Worm (Caenorhabditis elegans) whole organism, L1 larva: ENCODE data around the gene unc-71.

Experiments
- F16B12.6 ChIP-seq: fragments of 150-350 bp; optimal IDR thresholded peaks from 2 replicates; lab custom pipeline; 2014; ENCODE audit warnings: missing biosample characterization, missing genetic modification characterization
- aly-2 ChIP-seq: fragments of 150-350 bp; optimal IDR thresholded peaks from 2 replicates; lab custom pipeline; 2014; ENCODE audit warnings: missing biosample characterization, missing genetic modification characterization
- ama-1 ChIP-seq: fragments of 150-350 bp; optimal IDR thresholded peaks from 2 replicates; lab custom pipeline; 2014
- blmp-1 ChIP-seq: fragments of 150-350 bp; optimal IDR thresholded peaks from 2 replicates; lab custom pipeline; 2014; ENCODE audit warnings: missing biosample characterization, missing genetic modification characterization
- ceh-8 ChIP-seq: fragments of 200-800 bp; sonication (Bioruptor generic); optimal IDR thresholded peaks from 2 replicates; lab custom pipeline; 2018; ENCODE audit warnings: mild to moderate bottlenecking, missing genetic modification characterization, moderate library complexity, missing compliant biosample characterization
- ceh-82 ChIP-seq, 3 experiments: fragments of 150-350 bp in 1 of 3; sonication (generic microtip) in 2 of 3; optimal IDR thresholded peaks; 2 replicates each; lab custom pipeline; 2014 to 2017; ENCODE audit warnings: missing biosample characterization in 3 of 3, missing genetic modification characterization in 3 of 3
- ceh-88 ChIP-seq: fragments of 200-800 bp; sonication (Bioruptor generic); IDR thresholded peaks from 2 replicates; pipeline ENCODE4 v1.3.6; 2022; ENCODE audit warnings: missing genetic modification characterization, missing compliant biosample characterization
- ces-1 ChIP-seq: fragments of 150-350 bp; optimal IDR thresholded peaks from 2 replicates; lab custom pipeline; 2014; ENCODE audit warnings: missing biosample characterization, missing genetic modification reagents, missing genetic modification characterization
- efl-1 ChIP-seq, 4 experiments: fragments of 150-350 bp; optimal IDR thresholded peaks in 3 of 4; peaks in 1 of 4; 1 replicate in 1 of 4; 2 replicates in 3 of 4; lab custom pipeline; 2014; ENCODE audit warnings: missing biosample characterization in 2 of 4, missing genetic modification characterization in 2 of 4, missing genetic modification reagents in 2 of 4
- efl-3 ChIP-seq: fragments of 200-800 bp; sonication (Bioruptor generic); optimal IDR thresholded peaks from 2 replicates; lab custom pipeline; 2018; ENCODE audit warnings: mild to moderate bottlenecking, missing genetic modification characterization, missing compliant biosample characterization
- ets-5 ChIP-seq: fragments of 200-800 bp; sonication (Bioruptor generic); IDR thresholded peaks from 2 replicates; pipeline ENCODE4 v1.3.6; 2022; ENCODE audit warnings: missing genetic modification characterization, missing compliant biosample characterization
- fkh-10 ChIP-seq: sonication (generic microtip); optimal IDR thresholded peaks from 2 replicates; lab custom pipeline; 2017; ENCODE audit warnings: missing biosample characterization, missing genetic modification reagents, missing genetic modification characterization
- fkh-4 ChIP-seq: sonication (generic microtip); optimal IDR thresholded peaks from 2 replicates; lab custom pipeline; 2016; ENCODE audit warnings: missing compliant biosample characterization, missing genetic modification characterization, borderline replicate concordance
- fos-1 ChIP-seq: fragments of 150-350 bp; optimal IDR thresholded peaks from 2 replicates; lab custom pipeline; 2014; ENCODE audit warnings: missing biosample characterization, missing genetic modification characterization
- grh-1 ChIP-seq: fragments of 200-800 bp; sonication (Bioruptor generic); IDR thresholded peaks from 2 replicates; pipeline ENCODE4 v1.3.6; 2022; ENCODE audit warnings: missing genetic modification reagents, missing genetic modification characterization, missing compliant biosample characterization
- hlh-17 ChIP-seq: fragments of 200-800 bp; sonication (Bioruptor generic); optimal IDR thresholded peaks from 2 replicates; lab custom pipeline; 2018; ENCODE audit warnings: missing genetic modification characterization, mild to moderate bottlenecking, missing compliant biosample characterization, moderate library complexity, borderline replicate concordance
- hlh-4 ChIP-seq: sonication (generic microtip); optimal IDR thresholded peaks from 2 replicates; lab custom pipeline; 2016; ENCODE audit warnings: mild to moderate bottlenecking, missing genetic modification characterization, missing compliant biosample characterization
- irx-1 ChIP-seq: sonication (generic microtip); optimal IDR thresholded peaks from 2 replicates; lab custom pipeline; 2016; ENCODE audit warnings: missing genetic modification characterization, missing compliant biosample characterization
- isw-1 ChIP-seq: fragments of 200-800 bp; sonication (Bioruptor generic); IDR thresholded peaks from 2 replicates; pipeline ENCODE4 v1.3.6; 2022; ENCODE audit warnings: missing genetic modification characterization, missing compliant biosample characterization
- lin-14 ChIP-seq: fragments of 200-800 bp; sonication (Bioruptor generic); optimal IDR thresholded peaks from 2 replicates; lab custom pipeline; 2018; ENCODE audit warnings: mild to moderate bottlenecking, missing genetic modification characterization, moderate library complexity, missing compliant biosample characterization
- lin-35 ChIP-seq, 2 experiments: fragments of 150-350 bp; optimal IDR thresholded peaks; 2 replicates each; lab custom pipeline; 2014; ENCODE audit warnings: missing biosample characterization in 2 of 2, missing genetic modification characterization in 2 of 2, missing genetic modification reagents in 2 of 2
- lin-39 ChIP-seq: fragments of 150-350 bp; optimal IDR thresholded peaks from 2 replicates; lab custom pipeline; 2014; ENCODE audit warnings: missing biosample characterization, missing genetic modification reagents, missing genetic modification characterization
- lir-3 ChIP-seq: sonication (generic microtip); optimal IDR thresholded peaks from 2 replicates; lab custom pipeline; 2016; ENCODE audit warnings: mild to moderate bottlenecking, missing genetic modification characterization, moderate library complexity, missing compliant biosample characterization; ENCODE audit not compliant: poor library complexity
- lsy-2 ChIP-seq, 2 experiments: fragments of 150-350 bp; optimal IDR thresholded peaks; 2 replicates each; lab custom pipeline; 2014; ENCODE audit warnings: missing biosample characterization in 2 of 2, missing genetic modification characterization in 2 of 2
- mdl-1 ChIP-seq, 2 experiments: fragments of 150-350 bp; optimal IDR thresholded peaks; 2 replicates each; lab custom pipeline; 2014 to 2017; ENCODE audit warnings: missing biosample characterization in 2 of 2, missing genetic modification characterization in 2 of 2, inconsistent platforms in 1 of 2
- nhr-11 ChIP-seq: fragments of 150-350 bp; optimal IDR thresholded peaks from 2 replicates; lab custom pipeline; 2014; ENCODE audit warnings: missing biosample characterization, missing genetic modification characterization
- nhr-12 ChIP-seq: sonication (generic microtip); optimal IDR thresholded peaks from 2 replicates; lab custom pipeline; 2017; ENCODE audit warnings: missing biosample characterization, missing genetic modification characterization
- nhr-19 ChIP-seq: fragments of 200-800 bp; sonication (Bioruptor generic); conservative IDR thresholded peaks from 2 replicates; pipeline ENCODE4 v1.3.6; 2022; ENCODE audit warnings: missing genetic modification characterization, missing compliant biosample characterization
- nhr-237 ChIP-seq: fragments of 150-350 bp; optimal IDR thresholded peaks from 2 replicates; lab custom pipeline; 2014; ENCODE audit warnings: missing biosample characterization, missing genetic modification characterization
- nhr-28 ChIP-seq: fragments of 150-350 bp; optimal IDR thresholded peaks from 2 replicates; lab custom pipeline; 2014; ENCODE audit warnings: missing biosample characterization, missing genetic modification characterization
- nhr-47 ChIP-seq: sonication (generic microtip); optimal IDR thresholded peaks from 2 replicates; lab custom pipeline; 2016; ENCODE audit warnings: mild to moderate bottlenecking, missing genetic modification characterization, moderate library complexity, missing compliant biosample characterization
- nhr-76 ChIP-seq: sonication (generic microtip); optimal IDR thresholded peaks from 2 replicates; lab custom pipeline; 2017; ENCODE audit warnings: missing biosample characterization, missing genetic modification characterization
- nhr-77 ChIP-seq: fragments of 150-350 bp; optimal IDR thresholded peaks from 2 replicates; lab custom pipeline; 2014; ENCODE audit warnings: missing biosample characterization, missing genetic modification characterization
- nhr-84 ChIP-seq: sonication (generic microtip); optimal IDR thresholded peaks from 2 replicates; lab custom pipeline; 2017; ENCODE audit warnings: missing biosample characterization, missing genetic modification characterization
- nhr-90 ChIP-seq: sonication (generic microtip); optimal IDR thresholded peaks from 2 replicates; lab custom pipeline; 2016; ENCODE audit warnings: mild to moderate bottlenecking, missing genetic modification characterization, missing compliant biosample characterization; ENCODE audit not compliant: poor library complexity
- pag-3 ChIP-seq: sonication (generic microtip); optimal IDR thresholded peaks from 2 replicates; lab custom pipeline; 2017; ENCODE audit warnings: missing genetic modification characterization, mild to moderate bottlenecking, missing compliant biosample characterization, antibody characterized with exemption, borderline replicate concordance; ENCODE audit not compliant: insufficient read depth
- pax-3 ChIP-seq: fragments of 200-800 bp; sonication (Bioruptor generic); optimal IDR thresholded peaks from 2 replicates; lab custom pipeline; 2018; ENCODE audit warnings: mild to moderate bottlenecking, missing genetic modification characterization, moderate library complexity, missing compliant biosample characterization
- skn-1 ChIP-seq: fragments of 150-350 bp; optimal IDR thresholded peaks from 2 replicates; lab custom pipeline; 2014; ENCODE audit warnings: missing biosample characterization, missing genetic modification characterization
- sup-37 ChIP-seq: fragments of 200-800 bp; sonication (Bioruptor generic); optimal IDR thresholded peaks from 2 replicates; lab custom pipeline; 2018; ENCODE audit warnings: mild to moderate bottlenecking, missing genetic modification characterization, missing compliant biosample characterization
- swsn-7 ChIP-seq: sonication (generic microtip); optimal IDR thresholded peaks from 2 replicates; lab custom pipeline; 2016; ENCODE audit warnings: missing genetic modification characterization, missing compliant biosample characterization
- tlp-1 ChIP-seq: fragments of 150-350 bp; optimal IDR thresholded peaks from 2 replicates; lab custom pipeline; 2014; ENCODE audit warnings: missing biosample characterization, missing genetic modification characterization
- unc-130 ChIP-seq: fragments of 150-350 bp; optimal IDR thresholded peaks from 2 replicates; lab custom pipeline; 2017; ENCODE audit warnings: missing biosample characterization, missing genetic modification characterization, inconsistent platforms
- unc-62 ChIP-seq: fragments of 150-350 bp; optimal IDR thresholded peaks from 2 replicates; lab custom pipeline; 2014; ENCODE audit warnings: missing biosample characterization, missing genetic modification reagents, missing genetic modification characterization
- unc-86 ChIP-seq: sonication (generic microtip); optimal IDR thresholded peaks from 2 replicates; lab custom pipeline; 2016; ENCODE audit warnings: missing genetic modification characterization, missing compliant biosample characterization
- unc-98 ChIP-seq: fragments of 200-800 bp; sonication (Bioruptor generic); IDR thresholded peaks from 2 replicates; pipeline ENCODE4 v1.3.6; 2022; ENCODE audit warnings: missing genetic modification characterization, missing compliant biosample characterization
- vab-15 ChIP-seq: sonication (generic microtip); optimal IDR thresholded peaks from 2 replicates; lab custom pipeline; 2017; ENCODE audit warnings: missing genotype, mild to moderate bottlenecking, missing genetic modification characterization, missing compliant biosample characterization
- xbp-1 ChIP-seq: sonication (generic microtip); optimal IDR thresholded peaks from 2 replicates; lab custom pipeline; 2016; ENCODE audit warnings: missing genetic modification characterization, missing compliant biosample characterization
- zag-1 ChIP-seq: fragments of 150-350 bp; optimal IDR thresholded peaks from 2 replicates; lab custom pipeline; 2014; ENCODE audit warnings: missing biosample characterization, missing genetic modification characterization
- zip-4 ChIP-seq: fragments of 200-800 bp; sonication (Bioruptor generic); optimal IDR thresholded peaks from 2 replicates; lab custom pipeline; 2018; ENCODE audit warnings: mild to moderate bottlenecking, missing genetic modification characterization, moderate library complexity, missing compliant biosample characterization
- ztf-11 ChIP-seq, 2 experiments: sonication (generic microtip); optimal IDR thresholded peaks; 2 replicates each; lab custom pipeline; 2016 to 2017; ENCODE audit warnings: missing genetic modification characterization in 2 of 2, missing biosample characterization in 1 of 2, missing compliant biosample characterization in 1 of 2
- ztf-4 ChIP-seq: fragments of 150-350 bp; optimal IDR thresholded peaks from 2 replicates; lab custom pipeline; 2014; ENCODE audit warnings: missing biosample characterization, missing genetic modification characterization

Gene unc-71

DNA sequence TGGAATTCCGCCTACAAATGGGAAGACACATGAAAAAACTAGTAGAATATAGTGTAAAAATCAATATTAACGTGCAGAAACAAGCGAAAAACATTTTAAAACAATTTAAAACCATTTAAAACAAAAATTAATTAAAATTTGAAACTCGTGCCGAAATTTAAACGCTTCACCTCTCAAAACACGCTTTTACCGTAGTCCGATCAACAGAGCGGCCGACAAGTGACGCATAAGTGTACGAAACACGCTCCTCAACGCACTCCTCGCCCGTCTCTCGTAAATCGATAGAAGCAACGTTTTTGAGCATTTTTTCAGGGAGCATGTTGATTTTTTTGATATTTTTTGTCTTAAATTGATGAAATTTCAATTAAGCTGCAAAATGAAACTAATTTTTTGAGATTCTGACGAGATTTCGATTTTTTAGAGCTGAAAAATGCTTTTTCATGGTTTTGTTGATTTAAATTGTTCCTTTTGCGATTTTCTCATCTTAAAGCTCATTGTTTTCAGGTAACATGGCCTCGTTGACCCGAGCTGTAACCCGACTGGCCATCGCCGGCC, 13.5 kb upstream of the unc-71 start, which contains the start of gene cox-5A:
TSS of gene cox-5A (plus strand) at position 505 of the 555 bp plus-strand sequence.
- TF ChIP-seq lin-14 (GFP tag; lab: Kevin White, UChicago) (peak; percentile 100), skn-1 (tag; lab: Kevin White, UChicago) (peak; percentile 93), nhr-90 (tag; lab: Kevin White, UChicago) (peak; percentile 99), nhr-47 (tag; lab: Kevin White, UChicago) (peak; percentile 100), unc-98 (GFP tag; lab: Robert Waterston, UW) (peak; percentile 92), hlh-4 (tag; lab: Kevin White, UChicago) (peak; percentile 12), ces-1 (GFP tag; lab: Kevin White, UChicago) (no peak), unc-86 (tag; lab: Kevin White, UChicago) (peak; percentile 100), ceh-82 (tag; optimal IDR thresholded peaks at IDR 0.05; lab: Kevin White, UChicago) (peak; percentile 99), nhr-28 (tag; lab: Kevin White, UChicago) (peak; percentile 52), nhr-77 (peak; percentile 98), ztf-11 (tag; optimal IDR thresholded peaks at IDR 0.05; lab: Kevin White, UChicago) (peak in 1 of 2 experiments; percentile 98), xbp-1 (tag; lab: Kevin White, UChicago) (peak; percentile 99), mdl-1 (tag; optimal IDR thresholded peaks at IDR 0.05; lab: Kevin White, UChicago) (peak; percentile 64 to 96), nhr-237 (tag; lab: Kevin White, UChicago) (peak; percentile 97), zip-4 (GFP tag; lab: Kevin White, UChicago) (peak; percentile 97), tlp-1 (tag; lab: Kevin White, UChicago) (no peak), zag-1 (peak; percentile 94), sup-37 (GFP tag; lab: Kevin White, UChicago) (peak; percentile 99), lin-35 (GFP tag; optimal IDR thresholded peaks at IDR 0.05; lab: Kevin White, UChicago) (peak; percentile 100), fkh-4 (peak; percentile 95), fos-1 (tag; lab: Kevin White, UChicago) (peak; percentile 99), ceh-8 (peak; percentile 99), ceh-88 (peak; percentile 98), lin-39 (peak; percentile 98), unc-62 (peak; percentile 89), ztf-4 (tag; lab: Kevin White, UChicago) (peak; percentile 99), pag-3 (tag; lab: Kevin White, UChicago) (peak; percentile 79), blmp-1 (tag; lab: Kevin White, UChicago) (peak; percentile 86), hlh-17 (GFP tag; lab: Kevin White, UChicago) (peak; percentile 36), nhr-76 (peak; percentile 67), fkh-10 (GFP tag; lab: Kevin White, UChicago) (peak; percentile 98), nhr-84 (tag; lab: Kevin White, UChicago) (peak; percentile 77), lsy-2 (tag; optimal IDR thresholded peaks at IDR 0.05; lab: Kevin White, UChicago) (peak; percentile 100), F16B12.6 (tag; lab: Kevin White, UChicago) (peak; percentile 81), pax-3 (tag; lab: Kevin White, UChicago) (peak; percentile 99), irx-1 (tag; lab: Kevin White, UChicago) (peak; percentile 99), nhr-11 (tag; lab: Kevin White, UChicago) (peak; percentile 94), grh-1 (GFP tag; lab: Robert Waterston, UW) (peak; percentile 98), isw-1 (peak; percentile 99), efl-1 (optimal IDR thresholded peaks at IDR 0.05; lab: Kevin White, UChicago) (peak; percentile 96 to 100), efl-1 (GFP tag; optimal IDR thresholded peaks at IDR 0.05 in 1 of 2; lab: Kevin White, UChicago) (peak; percentile 100), unc-130 (tag; lab: Kevin White, UChicago) (peak; percentile 99), ets-5 (GFP tag; lab: Robert Waterston, UW) (0 out of 2 replicates have a peak, but pooled peaks have one; percentile 55), efl-3 (GFP tag; lab: Kevin White, UChicago) (peak; percentile 93), vab-15 (peak; percentile 96), aly-2 (peak; percentile 98), nhr-12 (tag; lab: Kevin White, UChicago) (peak; percentile 61), nhr-19 (GFP tag; lab: Robert Waterston, UW) (peak; percentile 99), lir-3 (peak; percentile 94), swsn-7 (tag; lab: Kevin White, UChicago) (peak; percentile 100), ama-1 (lab: Kevin White, UChicago) (peak; percentile 96)
